Fruit fly (Drosophila melanogaster): ENCODE results near the gene CG9222.

Gene CG9222

DNA sequence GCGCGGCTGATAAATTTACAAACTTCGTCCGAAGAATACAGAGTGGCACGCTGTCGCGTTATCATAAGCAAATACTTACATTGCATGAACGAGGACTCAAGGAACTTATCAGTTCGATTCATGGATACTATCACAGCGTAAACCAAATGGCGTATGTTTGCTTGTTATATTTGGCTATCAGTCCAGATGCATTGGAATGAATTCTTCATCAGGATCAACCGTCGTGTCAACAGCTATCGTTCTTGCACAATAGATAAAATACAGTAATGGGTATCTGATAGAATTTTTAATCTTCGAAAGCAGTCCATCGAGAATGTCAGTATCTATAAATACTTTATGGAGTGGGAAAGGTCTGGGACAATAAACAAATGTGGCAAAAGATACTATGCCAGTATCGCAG is 46.3 kb downstream of the CG9222 start:
- TF ChIP-seq noc (tag; optimal IDR thresholded peaks at IDR 0.05): no peak

DNA sequence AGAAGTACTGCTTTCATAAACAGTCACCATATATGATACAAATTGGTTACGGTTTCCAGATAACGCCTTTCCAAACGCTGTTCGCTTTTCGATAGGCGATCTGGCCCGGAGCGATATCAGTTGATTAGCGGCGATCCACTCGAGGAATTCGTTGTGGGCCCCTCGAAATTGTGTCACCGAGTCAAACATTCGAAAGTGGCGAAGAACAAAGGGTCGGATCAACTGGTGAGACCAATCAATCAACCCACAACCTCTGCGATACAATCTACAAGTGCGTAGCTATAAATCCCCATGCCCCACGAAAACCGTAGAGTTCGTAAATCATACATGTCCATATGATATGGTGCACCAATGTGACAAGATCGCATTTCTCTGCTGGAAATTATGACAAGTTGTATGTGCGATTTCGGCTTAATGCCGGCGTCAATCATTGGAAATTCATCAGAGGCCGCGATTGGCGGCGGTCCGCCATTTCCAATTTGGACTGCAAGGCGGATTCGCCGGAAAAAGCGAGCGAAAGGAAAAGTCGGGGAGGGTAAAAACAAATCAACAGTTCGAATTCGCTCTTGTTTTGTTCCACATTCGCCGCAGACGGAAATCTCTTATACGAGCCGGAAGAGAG is 47.4 kb downstream of the CG9222 start:
- TF ChIP-seq noc (tag; optimal IDR thresholded peaks at IDR 0.05): no peak

- TF ChIP-seq noc (tag; optimal IDR thresholded peaks at IDR 0.05): no peak
Measured at dm6 chr2L:6178740-6179633, 48.2 kb downstream of the CG9222 start, which contains the start of gene smal. smal (plus strand) TSS chr2L:6179133.

DNA sequence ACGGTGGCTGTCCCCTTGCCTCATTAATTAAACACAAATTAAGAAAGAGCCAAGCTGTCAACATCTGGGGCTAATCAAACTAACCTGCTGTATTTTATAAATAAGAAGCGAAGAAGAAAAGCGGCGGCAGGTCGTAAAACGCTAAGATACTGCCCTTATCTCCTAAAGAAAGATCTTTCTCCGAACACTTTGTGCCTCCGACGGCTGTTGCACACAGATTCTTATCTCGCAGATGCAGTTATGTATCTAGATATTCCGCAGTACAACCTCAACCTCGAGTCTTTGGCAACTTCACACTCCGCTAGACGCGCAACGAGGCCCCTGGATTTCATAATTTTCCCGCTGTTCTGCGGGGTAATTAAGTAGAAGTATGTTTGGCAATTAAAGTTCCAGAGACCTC is 49.2 kb downstream of the CG9222 start:
- TF ChIP-seq noc (tag; optimal IDR thresholded peaks at IDR 0.05): no peak

Measured in whole organism, larva.